Worm (Caenorhabditis elegans) whole organism, young adult: ENCODE data around the gene sru-4.

Experiments
- B0336.3 ChIP-seq: fragments of 200-800 bp; sonication (Bioruptor generic); IDR thresholded peaks from 2 replicates; pipeline ENCODE4 v1.3.6; 2022; ENCODE audit warnings: missing genetic modification characterization, missing compliant biosample characterization
- F39B2.1 ChIP-seq: fragments of 200-800 bp; sonication (Bioruptor generic); IDR thresholded peaks from 2 replicates; pipeline ENCODE4 v1.3.6; 2022; ENCODE audit warnings: missing genetic modification reagents, missing genetic modification characterization, missing compliant biosample characterization
- Y79H2A.3 ChIP-seq: fragments of 200-800 bp; sonication (Bioruptor generic); conservative IDR thresholded peaks from 2 replicates; pipeline ENCODE4 v1.3.6; 2022; ENCODE audit warnings: missing genetic modification reagents, missing genetic modification characterization, missing compliant biosample characterization
- ama-1 ChIP-seq, 3 experiments: fragments of 150-350 bp in 1 of 3; sonication (generic microtip) in 2 of 3; optimal IDR thresholded peaks; 2 replicates each; lab custom pipeline; 2014 to 2018; ENCODE audit warnings: missing biosample characterization in 2 of 3, missing genetic modification characterization in 2 of 3, missing genetic modification reagents in 2 of 3
- cebp-1 ChIP-seq, 2 experiments: fragments of 200-800 bp in 1 of 2; sonication (Bioruptor generic) in 1 of 2; sonication (generic microtip) in 1 of 2; IDR thresholded peaks in 1 of 2; optimal IDR thresholded peaks in 1 of 2; 2 replicates each; pipeline versions ENCODE4 v1.3.6 to Lab custom; 2017 to 2022; ENCODE audit warnings: missing compliant biosample characterization in 2 of 2, missing genetic modification characterization in 2 of 2, mild to moderate bottlenecking in 1 of 2, missing genetic modification reagents in 1 of 2, moderate library complexity in 1 of 2
- efl-1 ChIP-seq: fragments of 150-350 bp; optimal IDR thresholded peaks from 2 replicates; lab custom pipeline; 2014; ENCODE audit warnings: missing biosample characterization, missing genetic modification reagents, missing genetic modification characterization
- egl-18 ChIP-seq: fragments of 200-800 bp; sonication (Bioruptor generic); IDR thresholded peaks from 2 replicates; pipeline ENCODE4 v1.3.6; 2022; ENCODE audit warnings: missing genetic modification reagents, missing genetic modification characterization, missing compliant biosample characterization
- madf-3 ChIP-seq: fragments of 200-800 bp; sonication (Bioruptor generic); IDR thresholded peaks from 2 replicates; pipeline ENCODE4 v1.3.6; 2022; ENCODE audit warnings: missing genetic modification reagents, missing genetic modification characterization, missing compliant biosample characterization
- sea-2 ChIP-seq: fragments of 200-800 bp; sonication (Bioruptor generic); IDR thresholded peaks from 2 replicates; pipeline ENCODE4 v1.3.6; 2022; ENCODE audit warnings: missing genetic modification characterization, missing compliant biosample characterization
- snpc-1.1 ChIP-seq: sonication (generic microtip); optimal IDR thresholded peaks from 2 replicates; lab custom pipeline; 2017; ENCODE audit warnings: missing genetic modification characterization, mild to moderate bottlenecking, missing compliant biosample characterization, antibody characterized with exemption, moderate library complexity, missing genotype, missing genetic modification reagents; ENCODE audit not compliant: insufficient read depth
- snpc-4 ChIP-seq, 5 experiments: fragments of 150-350 bp in 1 of 5; sonication (generic microtip) in 4 of 5; optimal IDR thresholded peaks; 2 replicates each; lab custom pipeline; 2014 to 2018; ENCODE audit warnings: missing genetic modification characterization in 5 of 5, missing biosample characterization in 3 of 5, antibody characterized with exemption in 2 of 5, mild to moderate bottlenecking in 2 of 5, missing compliant biosample characterization in 2 of 5, missing genotype in 2 of 5, moderate library complexity in 2 of 5, missing genetic modification reagents in 1 of 5
- ztf-22 ChIP-seq: fragments of 200-800 bp; sonication (Bioruptor generic); optimal IDR thresholded peaks from 2 replicates; lab custom pipeline; 2018; ENCODE audit warnings: mild to moderate bottlenecking, missing genetic modification characterization, moderate library complexity, missing compliant biosample characterization
- ztf-6 ChIP-seq: fragments of 200-800 bp; sonication (Bioruptor generic); IDR thresholded peaks from 2 replicates; pipeline ENCODE4 v1.3.6; 2022; ENCODE audit warnings: missing genetic modification reagents, missing genetic modification characterization, missing compliant biosample characterization

ce11 chrIV:9540342-9540856, 42.2 kb downstream of the sru-4 start, which contains the start of gene fbl-1:
- TF ChIP-seq egl-18 (no peak), cebp-1 (GFP tag; IDR thresholded peaks at IDR 0.05; lab: Robert Waterston, UW) (no peak), cebp-1 (tag; optimal IDR thresholded peaks at IDR 0.05; lab: Kevin White, UChicago) (no peak), ztf-6 (no peak), Y79H2A.3 (GFP tag; lab: Robert Waterston, UW) (no peak), ztf-22 (GFP tag; lab: Kevin White, UChicago) (no peak), sea-2 (no peak), ama-1 (optimal IDR thresholded peaks at IDR 0.05; lab: Kevin White, UChicago) (no peak), ama-1 (GFP tag; optimal IDR thresholded peaks at IDR 0.05; lab: Kevin White, UChicago) (no peak), madf-3 (GFP tag; lab: Robert Waterston, UW) (no peak), snpc-4 (GFP tag; optimal IDR thresholded peaks at IDR 0.05; lab: Kevin White, UChicago) (no peak), snpc-4 (tag; optimal IDR thresholded peaks at IDR 0.05; lab: Kevin White, UChicago) (no peak), efl-1 (GFP tag; lab: Kevin White, UChicago) (no peak), snpc-1.1 (tag; lab: Kevin White, UChicago) (no peak), F39B2.1 (GFP tag; lab: Robert Waterston, UW) (no peak), B0336.3 (GFP tag; lab: Robert Waterston, UW) (no peak)
